Worm (Caenorhabditis elegans) whole organism, young adult: ENCODE data around the gene C30G12.1.

Experiments used
- F39B2.1 ChIP-seq: fragments of 200-800 bp; sonication (Bioruptor generic); IDR thresholded peaks from 2 replicates; pipeline ENCODE4 v1.3.6; 2022; ENCODE audit warnings: missing genetic modification reagents, missing genetic modification characterization, missing compliant biosample characterization
- ama-1 ChIP-seq, 3 experiments: fragments of 150-350 bp in 1 of 3; sonication (generic microtip) in 2 of 3; optimal IDR thresholded peaks; 2 replicates each; lab custom pipeline; 2014 to 2018; ENCODE audit warnings: missing biosample characterization in 2 of 3, missing genetic modification characterization in 2 of 3, missing genetic modification reagents in 2 of 3
- die-1 ChIP-seq: sonication (generic microtip); optimal IDR thresholded peaks from 2 replicates; lab custom pipeline; 2016; ENCODE audit warnings: missing genotype, mild to moderate bottlenecking, missing genetic modification characterization, missing compliant biosample characterization
- efl-1 ChIP-seq: fragments of 150-350 bp; optimal IDR thresholded peaks from 2 replicates; lab custom pipeline; 2014; ENCODE audit warnings: missing biosample characterization, missing genetic modification reagents, missing genetic modification characterization
- lag-1 ChIP-seq: fragments of 200-800 bp; sonication (Bioruptor generic); IDR thresholded peaks from 2 replicates; pipeline ENCODE4 v1.3.6; 2022; ENCODE audit warnings: missing genetic modification reagents, missing genetic modification characterization, missing compliant biosample characterization

- TF ChIP-seq lag-1 (no peak), F39B2.1 (GFP tag; lab: Robert Waterston, UW) (no peak), ama-1 (optimal IDR thresholded peaks at IDR 0.05; lab: Kevin White, UChicago) (no peak), ama-1 (GFP tag; optimal IDR thresholded peaks at IDR 0.05; lab: Kevin White, UChicago) (no peak), efl-1 (GFP tag; lab: Kevin White, UChicago) (no peak), die-1 (no peak)
These were observed 12.0 kb upstream of the C30G12.1 start for ce11 chrII:7287140-7287539.
